Fruit fly (Drosophila melanogaster) whole organism, embryonic: Measurements from ENCODE around the gene Tsf2.

Experiments
- BEAF-32 ChIP-seq: fragments of 200-800 bp; sonication (Bioruptor generic); optimal IDR thresholded peaks from 3 replicates; lab custom pipeline; 2017; ENCODE audit warnings: missing biosample characterization, missing genetic modification characterization, mild to moderate bottlenecking, moderate library complexity, missing genetic modification reagents
- Bgb ChIP-seq: fragments of 200-800 bp; sonication (Bioruptor generic); IDR thresholded peaks from 2 replicates; pipeline ENCODE4 v1.3.6; 2022; ENCODE audit warnings: missing biosample characterization, missing genetic modification characterization; ENCODE audit not compliant: partially characterized antibody
- CG12942 ChIP-seq: fragments of 200-800 bp; sonication (Bioruptor generic); optimal IDR thresholded peaks from 3 replicates; lab custom pipeline; 2016; ENCODE audit warnings: missing biosample characterization, missing genetic modification characterization
- CG13296 ChIP-seq: fragments of 200-800 bp; sonication (Bioruptor generic); optimal IDR thresholded peaks from 3 replicates; lab custom pipeline; 2018; ENCODE audit warnings: missing biosample characterization, mild to moderate bottlenecking, missing genetic modification characterization
- CG13894 ChIP-seq: fragments of 200-800 bp; sonication (Bioruptor generic); optimal IDR thresholded peaks from 3 replicates; lab custom pipeline; 2018; ENCODE audit warnings: missing biosample characterization, mild to moderate bottlenecking, missing genetic modification characterization, moderate library complexity
- CG17359 ChIP-seq: fragments of 200-800 bp; sonication (Bioruptor generic); optimal IDR thresholded peaks from 3 replicates; lab custom pipeline; 2018; ENCODE audit warnings: missing biosample characterization, mild to moderate bottlenecking, missing genetic modification characterization, moderate library complexity
- CG30020 ChIP-seq: fragments of 200-800 bp; optimal IDR thresholded peaks from 2 replicates; lab custom pipeline; 2019; ENCODE audit warnings: missing biosample characterization, mild to moderate bottlenecking, missing genetic modification characterization, moderate library complexity
- CG33213 ChIP-seq: fragments of 200-800 bp; sonication (Bioruptor generic); optimal IDR thresholded peaks from 3 replicates; lab custom pipeline; 2016; ENCODE audit warnings: missing biosample characterization, missing genetic modification characterization
- CG34422 ChIP-seq: fragments of 200-800 bp; sonication (Bioruptor generic); IDR thresholded peaks from 3 replicates; pipeline ENCODE4 v1.3.6; 2022; ENCODE audit warnings: missing biosample characterization, missing genetic modification characterization
- CG6689 ChIP-seq: fragments of 200-800 bp; sonication (Bioruptor generic); IDR thresholded peaks from 2 replicates; pipeline ENCODE4 v1.3.6; 2022; ENCODE audit warnings: missing biosample characterization, missing genetic modification characterization
- CG7556 ChIP-seq: fragments of 200-800 bp; sonication (Bioruptor generic); optimal IDR thresholded peaks from 2 replicates; lab custom pipeline; 2017; ENCODE audit warnings: missing biosample characterization, mild to moderate bottlenecking, missing genetic modification characterization
- CG9727 ChIP-seq: fragments of 200-800 bp; sonication (Bioruptor generic); optimal IDR thresholded peaks from 3 replicates; lab custom pipeline; 2017; ENCODE audit warnings: missing biosample characterization, mild to moderate bottlenecking, missing genetic modification characterization
- Chrac-16 ChIP-seq: fragments of 200-800 bp; sonication (Bioruptor generic); optimal IDR thresholded peaks from 3 replicates; lab custom pipeline; 2016; ENCODE audit warnings: missing biosample characterization, missing genetic modification characterization
- CoRest ChIP-seq: fragments of 200-800 bp; sonication (Bioruptor generic); optimal IDR thresholded peaks from 3 replicates; lab custom pipeline; 2018; ENCODE audit warnings: missing biosample characterization, mild to moderate bottlenecking, missing genetic modification characterization, moderate library complexity
- D ChIP-seq, 2 experiments: fragments of 200-800 bp in 1 of 2; fragments of >200 bp in 1 of 2; sonication (Bioruptor generic) in 1 of 2; optimal IDR thresholded peaks; 2 replicates in 1 of 2; 3 replicates in 1 of 2; lab custom pipeline; 2017; ENCODE audit warnings: mild to moderate bottlenecking in 1 of 2, missing biosample characterization in 1 of 2, missing genetic modification characterization in 1 of 2, missing genetic modification reagents in 1 of 2
- Dbx ChIP-seq: fragments of 200-800 bp; sonication (Bioruptor generic); IDR thresholded peaks from 3 replicates; pipeline ENCODE4 v1.3.6; 2022; ENCODE audit warnings: missing biosample characterization, missing genetic modification characterization
- Dip3 ChIP-seq: fragments of 200-800 bp; sonication (Bioruptor generic); optimal IDR thresholded peaks from 3 replicates; lab custom pipeline; 2016; ENCODE audit warnings: missing biosample characterization, missing genetic modification characterization
- Dp ChIP-seq: fragments of 200-800 bp; sonication (Bioruptor generic); optimal IDR thresholded peaks from 2 replicates; lab custom pipeline; 2018; ENCODE audit warnings: missing biosample characterization, mild to moderate bottlenecking, missing genetic modification characterization, moderate library complexity
- Ets97D ChIP-seq: fragments of 200-800 bp; sonication (Bioruptor generic); optimal IDR thresholded peaks from 3 replicates; lab custom pipeline; 2016; ENCODE audit warnings: missing biosample characterization, missing genetic modification characterization
- Fer3 ChIP-seq: fragments of 200-800 bp; sonication (Bioruptor generic); optimal IDR thresholded peaks from 2 replicates; lab custom pipeline; 2018; ENCODE audit warnings: missing biosample characterization, mild to moderate bottlenecking, missing genetic modification characterization, moderate library complexity
- H15 ChIP-seq: fragments of 200-800 bp; sonication (Bioruptor generic); IDR thresholded peaks from 3 replicates; pipeline ENCODE4 v1.3.6; 2022; ENCODE audit warnings: missing biosample characterization, missing genetic modification characterization
- H2.0 ChIP-seq: fragments of 200-800 bp; sonication (Bioruptor generic); IDR thresholded peaks from 2 replicates; pipeline ENCODE4 v1.3.6; 2022; ENCODE audit warnings: missing biosample characterization, missing genetic modification characterization
- HmgZ ChIP-seq: fragments of 200-800 bp; sonication (Bioruptor generic); optimal IDR thresholded peaks from 2 replicates; lab custom pipeline; 2018; ENCODE audit warnings: missing biosample characterization, mild to moderate bottlenecking, missing genetic modification characterization
- Max ChIP-seq: fragments of 200-800 bp; sonication (Bioruptor generic); optimal IDR thresholded peaks from 2 replicates; lab custom pipeline; 2016; ENCODE audit warnings: missing biosample characterization, mild to moderate bottlenecking, missing genetic modification characterization
- Nf-YC ChIP-seq: fragments of 200-800 bp; optimal IDR thresholded peaks from 3 replicates; lab custom pipeline; 2019; ENCODE audit warnings: missing biosample characterization, mild to moderate bottlenecking, missing genetic modification characterization, moderate library complexity
- Pdp1 ChIP-seq, 2 experiments: fragments of 200-800 bp; sonication (Bioruptor generic); optimal IDR thresholded peaks; 3 replicates each; lab custom pipeline; 2016; ENCODE audit warnings: missing biosample characterization in 2 of 2, missing genetic modification characterization in 2 of 2, mild to moderate bottlenecking in 1 of 2, moderate library complexity in 1 of 2
- Sin3A ChIP-seq: fragments of >200 bp; optimal IDR thresholded peaks from 2 replicates; lab custom pipeline; 2018
- Ssrp ChIP-seq: fragments of 200-800 bp; sonication (Bioruptor generic); optimal IDR thresholded peaks from 2 replicates; lab custom pipeline; 2018; ENCODE audit warnings: missing biosample characterization, mild to moderate bottlenecking, missing genetic modification characterization, moderate library complexity
- Xbp1 ChIP-seq: fragments of 200-800 bp; sonication (Bioruptor generic); optimal IDR thresholded peaks from 3 replicates; lab custom pipeline; 2016; ENCODE audit warnings: missing biosample characterization, mild to moderate bottlenecking, missing genetic modification characterization
- ara ChIP-seq: fragments of 200-800 bp; sonication (Bioruptor generic); IDR thresholded peaks from 2 replicates; pipeline ENCODE4 v1.3.6; 2022; ENCODE audit warnings: missing biosample characterization, missing genetic modification characterization
- crp ChIP-seq, 2 experiments: fragments of 200-800 bp; sonication (Bioruptor generic); optimal IDR thresholded peaks; 2 replicates in 1 of 2; 3 replicates in 1 of 2; lab custom pipeline; 2017; ENCODE audit warnings: missing biosample characterization in 2 of 2, missing genetic modification characterization in 2 of 2, mild to moderate bottlenecking in 1 of 2, moderate library complexity in 1 of 2
- dan ChIP-seq: fragments of 200-800 bp; sonication (Bioruptor generic); IDR thresholded peaks from 2 replicates; pipeline ENCODE4 v1.3.6; 2022; ENCODE audit warnings: missing biosample characterization, missing genetic modification characterization
- dati ChIP-seq: fragments of 200-800 bp; sonication (Bioruptor generic); IDR thresholded peaks from 2 replicates; pipeline ENCODE4 v1.3.6; 2022; ENCODE audit warnings: missing biosample characterization, missing genetic modification characterization
- dimm ChIP-seq: fragments of 200-800 bp; sonication (Bioruptor generic); IDR thresholded peaks from 2 replicates; pipeline ENCODE4 v1.3.6; 2022; ENCODE audit warnings: missing biosample characterization, missing genetic modification characterization
- emc ChIP-seq: fragments of 200-800 bp; sonication (Bioruptor generic); optimal IDR thresholded peaks from 2 replicates; lab custom pipeline; 2016; ENCODE audit warnings: missing biosample characterization, missing genetic modification characterization
- ems ChIP-seq: fragments of 200-800 bp; sonication (Bioruptor generic); optimal IDR thresholded peaks from 3 replicates; lab custom pipeline; 2016; ENCODE audit warnings: missing biosample characterization, missing genetic modification characterization
- ftz-f1 ChIP-seq: fragments of 200-800 bp; sonication (Bioruptor generic); optimal IDR thresholded peaks from 2 replicates; lab custom pipeline; 2016; ENCODE audit warnings: missing biosample characterization, missing genetic modification characterization
- gsb-n ChIP-seq: fragments of 200-800 bp; sonication (Bioruptor generic); optimal IDR thresholded peaks from 3 replicates; lab custom pipeline; 2018; ENCODE audit warnings: missing biosample characterization, mild to moderate bottlenecking, missing genetic modification characterization
- hbn ChIP-seq: fragments of 200-800 bp; sonication (Bioruptor generic); IDR thresholded peaks from 2 replicates; pipeline ENCODE4 v1.3.6; 2022; ENCODE audit warnings: missing biosample characterization, missing genetic modification characterization; ENCODE audit not compliant: partially characterized antibody
- insv ChIP-seq, 2 experiments: fragments of 200-800 bp; sonication (Bioruptor generic); optimal IDR thresholded peaks; 3 replicates each; lab custom pipeline; 2016 to 2018; ENCODE audit warnings: missing biosample characterization in 2 of 2, missing genetic modification characterization in 2 of 2
- mirr ChIP-seq: fragments of 200-800 bp; sonication (Bioruptor generic); optimal IDR thresholded peaks from 3 replicates; lab custom pipeline; 2018; ENCODE audit warnings: missing biosample characterization, mild to moderate bottlenecking, missing genetic modification characterization
- oc ChIP-seq: fragments of 200-800 bp; sonication (Bioruptor generic); optimal IDR thresholded peaks from 2 replicates; lab custom pipeline; 2018; ENCODE audit warnings: missing biosample characterization, mild to moderate bottlenecking, missing genetic modification characterization, moderate library complexity
- pan ChIP-seq, 4 experiments: fragments of >200 bp in 3 of 4; fragments of 200-800 bp in 1 of 4; sonication (Bioruptor generic) in 1 of 4; optimal IDR thresholded peaks in 3 of 4; IDR thresholded peaks in 1 of 4; 2 replicates each; pipeline versions ENCODE4 v1.3.6 to Lab custom; 2017 to 2022; ENCODE audit warnings: missing biosample characterization in 2 of 4, missing genetic modification characterization in 2 of 4, mixed read lengths in 1 of 4
- ranshi ChIP-seq: fragments of 200-800 bp; sonication (Bioruptor generic); IDR thresholded peaks from 2 replicates; pipeline ENCODE4 v1.3.6; 2022; ENCODE audit warnings: missing biosample characterization, missing genetic modification characterization
- sob ChIP-seq: fragments of 200-800 bp; sonication (Bioruptor generic); IDR thresholded peaks from 2 replicates; pipeline ENCODE4 v1.3.6; 2022; ENCODE audit warnings: missing biosample characterization, missing genetic modification characterization
- stwl ChIP-seq: fragments of 200-800 bp; sonication (Bioruptor generic); optimal IDR thresholded peaks from 3 replicates; lab custom pipeline; 2018; ENCODE audit warnings: missing biosample characterization, mild to moderate bottlenecking, missing genetic modification characterization, moderate library complexity
- tin ChIP-seq: fragments of 200-800 bp; sonication (Bioruptor generic); optimal IDR thresholded peaks from 3 replicates; lab custom pipeline; 2016; ENCODE audit warnings: missing biosample characterization, missing genetic modification characterization

The Tsf2 gene

DNA sequence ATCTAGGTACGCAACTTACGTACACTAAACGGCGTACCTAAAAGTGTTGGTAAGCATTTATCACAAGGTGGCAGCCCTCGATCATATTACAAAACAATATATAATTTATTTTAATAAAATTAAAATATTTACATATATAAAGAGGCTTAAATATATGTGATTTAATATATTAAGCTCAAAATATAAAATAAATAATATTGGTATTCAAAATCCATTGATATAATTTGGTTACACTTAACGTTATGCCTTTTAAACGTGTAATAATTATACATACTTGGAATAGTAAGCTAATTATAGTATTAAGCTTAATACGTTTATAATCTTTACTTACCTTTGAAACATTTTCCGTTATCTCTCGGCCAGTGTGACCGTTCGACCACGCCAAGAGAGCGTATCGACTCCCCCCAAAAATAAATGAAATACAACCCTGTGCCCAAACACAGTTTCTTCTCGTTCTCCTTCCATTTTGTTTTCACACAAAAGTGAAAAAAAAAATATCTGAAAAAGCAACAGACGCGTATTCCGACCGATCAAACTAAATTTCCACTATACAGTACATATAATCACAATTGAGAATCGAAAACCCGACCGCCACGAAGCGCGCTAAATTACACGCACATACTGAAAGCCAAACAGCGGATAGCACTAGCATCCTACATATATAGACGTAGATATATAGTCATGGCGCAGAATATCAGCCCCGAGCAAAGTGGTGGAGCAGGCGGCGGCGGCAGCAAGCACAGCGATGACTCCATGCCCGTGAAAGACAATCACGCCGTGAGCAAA, 29.5 kb downstream of the Tsf2 start, which contains the start of the genes CG10646 and vih (continued):
- TF ChIP-seq pan (optimal IDR thresholded peaks at IDR 0.05; lab: Kevin White, UChicago) = no peak
- TF ChIP-seq pan (GFP tag; optimal IDR thresholded peaks at IDR 0.05 in 1 of 2, IDR thresholded peaks at IDR 0.05 in 1 of 2) = peak in 1 of 2 experiments; percentile 47
- peak; percentile 62 for TF ChIP-seq tin
- peak; percentile 37 for TF ChIP-seq gsb-n (tag; lab: Kevin White, UChicago)
- peak; percentile 53 for TF ChIP-seq CG30020 (tag; lab: Kevin White, UChicago)
- TF ChIP-seq Dbx (GFP tag; lab: Robert Waterston, UW) = 0 out of 3 replicates have a peak, but pooled peaks have one; percentile 37
- peak; percentile 25 for TF ChIP-seq ftz-f1 (GFP tag; lab: Kevin White, UChicago)
- peak; percentile 66 for TF ChIP-seq Xbp1 (GFP tag; lab: Kevin White, UChicago)
- peak in 1 of 2 experiments; percentile 28 for TF ChIP-seq Pdp1 (GFP tag; optimal IDR thresholded peaks at IDR 0.05; lab: Kevin White, UChicago)
- TF ChIP-seq Max (GFP tag; lab: Kevin White, UChicago) = peak; percentile 35
- TF ChIP-seq CG33213 (GFP tag; lab: Kevin White, UChicago) = peak; percentile 20
- peak; percentile 63 for TF ChIP-seq Nf-YC
- TF ChIP-seq CoRest (tag; lab: Kevin White, UChicago) = peak; percentile 59
- TF ChIP-seq CG34422 = peak; percentile 46; the same call in 1 of the 3 replicates
- TF ChIP-seq BEAF-32 (GFP tag; lab: Kevin White, UChicago) = peak; percentile 50
- TF ChIP-seq Ssrp (tag; lab: Kevin White, UChicago) = peak; percentile 44
- TF ChIP-seq CG6689 (GFP tag; lab: Robert Waterston, UW) = peak; percentile 35; the same call in 1 of the 2 replicates
- 0 out of 2 replicates have a peak, but pooled peaks have one; percentile 3 for TF ChIP-seq ranshi
- no peak for TF ChIP-seq dan (GFP tag; lab: Robert Waterston, UW)
- TF ChIP-seq dimm (GFP tag; lab: Robert Waterston, UW) = no peak
- TF ChIP-seq CG17359 (tag; lab: Kevin White, UChicago) = peak; percentile 76
- TF ChIP-seq CG12942 (GFP tag; lab: Kevin White, UChicago) = peak; percentile 7
- peak in 1 of 2 experiments; percentile 33 for TF ChIP-seq crp (GFP tag; optimal IDR thresholded peaks at IDR 0.05; lab: Kevin White, UChicago)
- TF ChIP-seq Dip3 = no peak
- peak; percentile 40 for TF ChIP-seq Chrac-16 (GFP tag; lab: Kevin White, UChicago)
- TF ChIP-seq CG13894 = peak; percentile 18
- no peak for TF ChIP-seq ara (GFP tag; lab: Robert Waterston, UW)
- TF ChIP-seq insv (GFP tag; optimal IDR thresholded peaks at IDR 0.05; lab: Kevin White, UChicago) = peak in 1 of 2 experiments; percentile 39
- TF ChIP-seq ems (GFP tag; lab: Kevin White, UChicago) = peak; percentile 5
- TF ChIP-seq stwl (tag; lab: Kevin White, UChicago) = peak; percentile 88
- TF ChIP-seq Ets97D (GFP tag; lab: Kevin White, UChicago) = peak; percentile 88
- TF ChIP-seq D (optimal IDR thresholded peaks at IDR 0.05; lab: Kevin White, UChicago) = no peak
- TF ChIP-seq D (GFP tag; optimal IDR thresholded peaks at IDR 0.05; lab: Kevin White, UChicago) = peak; percentile 37
- TF ChIP-seq Fer3 (tag; lab: Kevin White, UChicago) = peak; percentile 27
- peak; percentile 40 for TF ChIP-seq CG7556 (GFP tag; lab: Kevin White, UChicago)
- no peak for TF ChIP-seq emc (GFP tag; lab: Kevin White, UChicago)
- TF ChIP-seq Dp (GFP tag; lab: Kevin White, UChicago) = peak; percentile 31
- TF ChIP-seq CG13296 (GFP tag; lab: Kevin White, UChicago) = peak; percentile 60
- TF ChIP-seq HmgZ (tag; lab: Kevin White, UChicago) = peak; percentile 28
- TF ChIP-seq dati (GFP tag; lab: Robert Waterston, UW) = no peak
- TF ChIP-seq H15 (GFP tag; lab: Robert Waterston, UW) = 0 out of 3 replicates have a peak, but pooled peaks have one; percentile 6
- peak; percentile 55 for TF ChIP-seq CG9727 (GFP tag; lab: Kevin White, UChicago)
- TF ChIP-seq hbn (GFP tag; lab: Robert Waterston, UW) = no peak; the same call in 1 of the 2 replicates
- TF ChIP-seq Sin3A = no peak
- no peak for TF ChIP-seq mirr (GFP tag; lab: Kevin White, UChicago)
- TF ChIP-seq sob (GFP tag; lab: Robert Waterston, UW) = peak; percentile 7; the same call in 1 of the 2 replicates
- TF ChIP-seq oc (tag; lab: Kevin White, UChicago) = peak; percentile 11
- peak; percentile 31; the same call in 1 of the 2 replicates for TF ChIP-seq H2.0 (GFP tag; lab: Robert Waterston, UW)
- TF ChIP-seq Bgb (GFP tag; lab: Robert Waterston, UW) = peak; percentile 17; the same call in 1 of the 2 replicates
